Worm (Caenorhabditis elegans): ENCODE measurements around the gene F16B4.5.

DNA sequence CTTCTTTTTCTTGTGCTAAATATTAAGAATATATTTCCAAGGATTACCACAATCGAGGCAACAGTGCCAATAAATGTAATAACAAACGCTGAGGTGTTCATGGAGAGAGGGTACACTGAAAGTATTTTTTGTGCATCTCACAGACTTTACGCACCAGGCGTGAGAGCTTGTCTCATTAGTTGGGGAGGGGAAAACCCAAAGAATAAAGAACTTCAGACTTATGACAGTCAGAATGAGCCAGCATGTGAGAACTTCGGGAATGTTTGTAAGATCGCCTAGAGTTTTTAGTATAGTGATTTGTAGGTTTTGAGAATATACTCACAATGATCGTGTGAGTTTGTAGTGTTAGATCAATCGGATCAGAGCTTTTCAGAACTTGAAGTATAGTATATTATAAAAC lies 26.5 kb downstream of the F16B4.5 start, which contains the start of gene srbc-41:
- no peak for TF ChIP-seq ceh-24 (tag; optimal IDR thresholded peaks at IDR 0.05)
- TF ChIP-seq ceh-6 (GFP tag; optimal IDR thresholded peaks at IDR 0.05): no peak
- TF ChIP-seq ceh-14 (tag; optimal IDR thresholded peaks at IDR 0.05): no peak
- TF ChIP-seq K09A11.1 (tag; optimal IDR thresholded peaks at IDR 0.05; ENCODE audit: insufficient read depth): no peak
- TF ChIP-seq nhr-11 (tag; optimal IDR thresholded peaks at IDR 0.05): no peak
- TF ChIP-seq ceh-34 (tag; optimal IDR thresholded peaks at IDR 0.05): no peak
- no peak for TF ChIP-seq F13H6.1 (tag; optimal IDR thresholded peaks at IDR 0.05)
- no peak for TF ChIP-seq ets-4 (tag; optimal IDR thresholded peaks at IDR 0.05)
- TF ChIP-seq ceh-9 (tag; optimal IDR thresholded peaks at IDR 0.05): no peak

Data from whole organism, late embryonic.